Fruit fly (Drosophila melanogaster) whole organism, embryonic: ENCODE measurements around the gene CG13029.

ENCODE experiments used
- Ada2b ChIP-seq: fragments of 200-800 bp; sonication (Bioruptor generic); IDR thresholded peaks from 2 replicates; pipeline ENCODE4 v1.3.6; 2022; ENCODE audit warnings: missing biosample characterization, missing genetic modification characterization
- B-H1 ChIP-seq: fragments of 200-800 bp; sonication (Bioruptor generic); IDR thresholded peaks from 3 replicates; pipeline ENCODE4 v1.3.6; 2022; ENCODE audit warnings: missing biosample characterization, missing genetic modification characterization
- CG1024 ChIP-seq: fragments of 200-800 bp; sonication (Bioruptor generic); IDR thresholded peaks from 2 replicates; pipeline ENCODE4 v1.3.6; 2022; ENCODE audit warnings: missing biosample characterization, missing genetic modification characterization
- CG10267 ChIP-seq: fragments of 200-800 bp; sonication (Bioruptor generic); optimal IDR thresholded peaks from 2 replicates; lab custom pipeline; 2018; ENCODE audit warnings: missing biosample characterization, mild to moderate bottlenecking, missing genetic modification characterization, moderate library complexity
- CG10565 ChIP-seq: fragments of 200-800 bp; sonication (Bioruptor generic); optimal IDR thresholded peaks from 3 replicates; lab custom pipeline; 2016; ENCODE audit warnings: missing biosample characterization, mild to moderate bottlenecking, missing genetic modification characterization
- CG11085 ChIP-seq: fragments of 200-800 bp; sonication (Bioruptor generic); IDR thresholded peaks from 2 replicates; pipeline ENCODE4 v1.3.6; 2022; ENCODE audit warnings: missing biosample characterization, missing genetic modification characterization
- CG11247 ChIP-seq: fragments of 200-800 bp; sonication (Bioruptor generic); IDR thresholded peaks from 2 replicates; pipeline ENCODE4 v1.3.6; 2022; ENCODE audit warnings: missing biosample characterization, missing genetic modification characterization
- CG11398 ChIP-seq: fragments of 200-800 bp; sonication (Bioruptor generic); optimal IDR thresholded peaks from 2 replicates; lab custom pipeline; 2016; ENCODE audit warnings: missing biosample characterization, missing genetic modification characterization
- CG12104 ChIP-seq: fragments of 200-800 bp; sonication (Bioruptor generic); optimal IDR thresholded peaks from 3 replicates; lab custom pipeline; 2016; ENCODE audit warnings: missing biosample characterization, missing genetic modification characterization
- CG14710 ChIP-seq: fragments of 200-800 bp; sonication (Bioruptor generic); optimal IDR thresholded peaks from 3 replicates; lab custom pipeline; 2019; ENCODE audit warnings: missing biosample characterization, mild to moderate bottlenecking, missing genetic modification characterization, moderate library complexity
- CG1529 ChIP-seq: fragments of 200-800 bp; sonication (Bioruptor generic); optimal IDR thresholded peaks from 3 replicates; lab custom pipeline; 2018; ENCODE audit warnings: missing biosample characterization, missing genetic modification characterization
- CG15514 ChIP-seq: fragments of 200-800 bp; sonication (Bioruptor generic); optimal IDR thresholded peaks from 3 replicates; lab custom pipeline; 2017; ENCODE audit warnings: missing biosample characterization, missing genetic modification characterization, mild to moderate bottlenecking, moderate library complexity, missing genetic modification reagents
- CG17361 ChIP-seq: fragments of 200-800 bp; sonication (Bioruptor generic); IDR thresholded peaks from 3 replicates; pipeline ENCODE4 v1.3.6; 2022; ENCODE audit warnings: missing biosample characterization, missing genetic modification characterization
- CG1792 ChIP-seq: fragments of 200-800 bp; sonication (Bioruptor generic); optimal IDR thresholded peaks from 2 replicates; lab custom pipeline; 2016; ENCODE audit warnings: missing biosample characterization, missing genetic modification characterization
- CG18011 ChIP-seq: fragments of 200-800 bp; sonication (Bioruptor generic); optimal IDR thresholded peaks from 2 replicates; lab custom pipeline; 2017; ENCODE audit warnings: missing biosample characterization, missing genetic modification characterization, mild to moderate bottlenecking, moderate library complexity, missing genotype
- CG2120 ChIP-seq: fragments of 200-800 bp; sonication (Bioruptor generic); optimal IDR thresholded peaks from 3 replicates; lab custom pipeline; 2016; ENCODE audit warnings: missing biosample characterization, missing genetic modification characterization
- CG2129 ChIP-seq: fragments of 200-800 bp; sonication (Bioruptor generic); IDR thresholded peaks from 2 replicates; pipeline ENCODE4 v1.3.6; 2022; ENCODE audit warnings: missing biosample characterization, missing genetic modification characterization; ENCODE audit not compliant: partially characterized antibody
- CG2202 ChIP-seq: fragments of 200-800 bp; sonication (Bioruptor generic); optimal IDR thresholded peaks from 2 replicates; lab custom pipeline; 2018; ENCODE audit warnings: missing biosample characterization, mild to moderate bottlenecking, missing genetic modification characterization
- CG2875 ChIP-seq: fragments of 200-800 bp; sonication (Bioruptor generic); optimal IDR thresholded peaks from 2 replicates; lab custom pipeline; 2017; ENCODE audit warnings: missing biosample characterization, mild to moderate bottlenecking, missing genetic modification characterization, missing genetic modification reagents
- CG30431 ChIP-seq: fragments of 200-800 bp; sonication (Bioruptor generic); optimal IDR thresholded peaks from 2 replicates; lab custom pipeline; 2017; ENCODE audit warnings: missing biosample characterization, missing genetic modification characterization
- CG32532 ChIP-seq: fragments of 200-800 bp; sonication (Bioruptor generic); IDR thresholded peaks from 2 replicates; pipeline ENCODE4 v1.3.6; 2022; ENCODE audit warnings: missing biosample characterization, missing genetic modification characterization
- CG33557 ChIP-seq: fragments of 200-800 bp; sonication (Bioruptor generic); optimal IDR thresholded peaks from 2 replicates; lab custom pipeline; 2019; ENCODE audit warnings: missing biosample characterization, mild to moderate bottlenecking, missing genetic modification characterization, moderate library complexity
- CG34376 ChIP-seq: fragments of 200-800 bp; sonication (Bioruptor generic); optimal IDR thresholded peaks from 2 replicates; lab custom pipeline; 2018; ENCODE audit warnings: missing biosample characterization, mild to moderate bottlenecking, missing genetic modification characterization
- CG4820 ChIP-seq: fragments of 200-800 bp; sonication (Bioruptor generic); optimal IDR thresholded peaks from 3 replicates; lab custom pipeline; 2016; ENCODE audit warnings: missing biosample characterization, missing genetic modification characterization
- CG5180 ChIP-seq: fragments of 200-800 bp; sonication (Bioruptor generic); optimal IDR thresholded peaks from 3 replicates; lab custom pipeline; 2017; ENCODE audit warnings: missing biosample characterization, missing genetic modification characterization, mild to moderate bottlenecking, moderate library complexity, missing genetic modification reagents
- CG7271 ChIP-seq: fragments of 200-800 bp; sonication (Bioruptor generic); optimal IDR thresholded peaks from 2 replicates; lab custom pipeline; 2018; ENCODE audit warnings: missing biosample characterization, mild to moderate bottlenecking, missing genetic modification characterization, moderate library complexity
- CG9215 ChIP-seq: fragments of 200-800 bp; sonication (Bioruptor generic); IDR thresholded peaks from 2 replicates; pipeline ENCODE4 v1.3.6; 2022; ENCODE audit warnings: missing biosample characterization, missing genetic modification characterization
- HHEX ChIP-seq: fragments of 200-800 bp; sonication (Bioruptor generic); optimal IDR thresholded peaks from 3 replicates; lab custom pipeline; 2017; ENCODE audit warnings: missing biosample characterization, mild to moderate bottlenecking, missing genetic modification characterization, missing genetic modification reagents
- HLH3B ChIP-seq: fragments of 200-800 bp; sonication (Bioruptor generic); IDR thresholded peaks from 2 replicates; pipeline ENCODE4 v1.3.6; 2022; ENCODE audit warnings: missing biosample characterization, missing genetic modification characterization
- Hmx ChIP-seq: fragments of 200-800 bp; sonication (Bioruptor generic); optimal IDR thresholded peaks from 2 replicates; lab custom pipeline; 2016; ENCODE audit warnings: missing biosample characterization, missing genetic modification characterization
- Lim3 ChIP-seq: fragments of 200-800 bp; sonication (Bioruptor generic); IDR thresholded peaks from 2 replicates; pipeline ENCODE4 v1.3.6; 2022; ENCODE audit warnings: missing biosample characterization, missing genetic modification characterization
- Mad ChIP-seq: fragments of 200-800 bp; sonication (Bioruptor generic); optimal IDR thresholded peaks from 2 replicates; lab custom pipeline; 2016; ENCODE audit warnings: missing biosample characterization, missing genetic modification characterization
- NC2β ChIP-seq: fragments of 200-800 bp; sonication (Bioruptor generic); optimal IDR thresholded peaks from 2 replicates; lab custom pipeline; 2016; ENCODE audit warnings: missing biosample characterization, missing genetic modification characterization
- NK7.1 ChIP-seq: fragments of 200-800 bp; sonication (Bioruptor generic); optimal IDR thresholded peaks from 3 replicates; lab custom pipeline; 2016; ENCODE audit warnings: missing biosample characterization, missing genetic modification characterization
- Scr ChIP-seq: fragments of 200-800 bp; sonication (Bioruptor generic); IDR thresholded peaks from 2 replicates; pipeline ENCODE4 v1.3.6; 2022; ENCODE audit warnings: missing biosample characterization, missing genetic modification characterization; ENCODE audit not compliant: partially characterized antibody
- Xbp1 ChIP-seq: fragments of 200-800 bp; sonication (Bioruptor generic); optimal IDR thresholded peaks from 3 replicates; lab custom pipeline; 2016; ENCODE audit warnings: missing biosample characterization, mild to moderate bottlenecking, missing genetic modification characterization
- ac ChIP-seq: fragments of 200-800 bp; sonication (Bioruptor generic); optimal IDR thresholded peaks from 3 replicates; lab custom pipeline; 2017; ENCODE audit warnings: missing biosample characterization, mild to moderate bottlenecking, missing genetic modification characterization
- chm ChIP-seq: fragments of 200-800 bp; sonication (Bioruptor generic); IDR thresholded peaks from 2 replicates; pipeline ENCODE4 v1.3.6; 2022; ENCODE audit warnings: missing biosample characterization, missing genetic modification characterization
- dimm ChIP-seq: fragments of 200-800 bp; sonication (Bioruptor generic); IDR thresholded peaks from 2 replicates; pipeline ENCODE4 v1.3.6; 2022; ENCODE audit warnings: missing biosample characterization, missing genetic modification characterization
- ewg ChIP-seq: fragments of 200-800 bp; sonication (Bioruptor generic); optimal IDR thresholded peaks from 3 replicates; lab custom pipeline; 2017; ENCODE audit warnings: mild to moderate bottlenecking, missing biosample characterization, missing genetic modification reagents, missing genetic modification characterization
- fd3F ChIP-seq: fragments of 200-800 bp; sonication (Bioruptor generic); optimal IDR thresholded peaks from 2 replicates; lab custom pipeline; 2018; ENCODE audit warnings: missing biosample characterization, mild to moderate bottlenecking, missing genetic modification characterization, moderate library complexity
- hb ChIP-seq: fragments of 200-800 bp; sonication (Bioruptor generic); IDR thresholded peaks from 3 replicates; pipeline ENCODE4 v1.3.6; 2022; ENCODE audit warnings: missing biosample characterization, missing genetic modification characterization; ENCODE audit not compliant: partially characterized antibody
- ind ChIP-seq: fragments of 200-800 bp; sonication (Bioruptor generic); optimal IDR thresholded peaks from 3 replicates; lab custom pipeline; 2016; ENCODE audit warnings: missing biosample characterization, missing genetic modification characterization
- jing ChIP-seq: fragments of 200-800 bp; sonication (Bioruptor generic); optimal IDR thresholded peaks from 2 replicates; lab custom pipeline; 2018; ENCODE audit warnings: missing biosample characterization, mild to moderate bottlenecking, missing genetic modification characterization
- kni ChIP-seq: fragments of 200-800 bp; sonication (Bioruptor generic); optimal IDR thresholded peaks from 3 replicates; lab custom pipeline; 2017; ENCODE audit warnings: mild to moderate bottlenecking, missing biosample characterization, missing genetic modification reagents, missing genetic modification characterization
- org-1 ChIP-seq: fragments of 200-800 bp; sonication (Bioruptor generic); optimal IDR thresholded peaks from 2 replicates; lab custom pipeline; 2017; ENCODE audit warnings: missing biosample characterization, missing genetic modification characterization
- pfk ChIP-seq: fragments of 200-800 bp; sonication (Bioruptor generic); optimal IDR thresholded peaks from 2 replicates; lab custom pipeline; 2018; ENCODE audit warnings: missing biosample characterization, mild to moderate bottlenecking, missing genetic modification characterization, moderate library complexity
- sd ChIP-seq: fragments of 200-800 bp; sonication (Bioruptor generic); optimal IDR thresholded peaks from 3 replicates; lab custom pipeline; 2018; ENCODE audit warnings: missing biosample characterization, mild to moderate bottlenecking, missing genetic modification characterization, moderate library complexity
- sima ChIP-seq: fragments of 200-800 bp; sonication (Bioruptor generic); optimal IDR thresholded peaks from 2 replicates; lab custom pipeline; 2016; ENCODE audit warnings: missing biosample characterization, missing genetic modification characterization
- sqz ChIP-seq: fragments of 200-800 bp; sonication (Bioruptor generic); optimal IDR thresholded peaks from 3 replicates; lab custom pipeline; 2018; ENCODE audit warnings: missing biosample characterization, mild to moderate bottlenecking, missing genetic modification characterization

Gene CG13029

DNA sequence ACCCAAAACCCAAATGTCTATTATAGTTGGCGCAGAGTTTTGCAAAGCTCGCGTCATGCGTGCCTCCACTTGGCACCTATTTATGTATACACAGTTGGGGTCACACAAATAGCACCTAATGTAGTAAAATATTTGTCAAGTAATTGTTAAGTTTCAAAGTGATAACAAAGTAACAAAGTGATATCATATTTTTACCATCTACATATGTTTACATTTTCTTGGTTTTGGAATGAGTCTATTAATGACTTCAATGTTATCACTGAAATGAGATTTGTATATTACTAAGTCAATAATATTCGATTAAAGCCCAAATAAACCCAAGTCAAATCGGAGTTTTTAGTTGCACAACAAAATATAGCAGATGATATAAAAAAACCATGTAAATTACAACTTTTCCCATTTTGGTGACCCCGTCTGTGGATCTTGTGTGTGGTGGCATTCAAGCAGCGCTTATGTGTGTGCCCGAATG lies 12.1 kb downstream of the CG13029 start (continued):
- TF ChIP-seq hb: no peak
- TF ChIP-seq CG4820: peak; percentile 58
- peak; percentile 27 for TF ChIP-seq sqz (GFP tag; lab: Kevin White, UChicago)
- peak; percentile 59 for TF ChIP-seq Xbp1 (GFP tag; lab: Kevin White, UChicago)
- TF ChIP-seq CG11085 (GFP tag; lab: Robert Waterston, UW): no peak
- peak; percentile 49 for TF ChIP-seq CG2202 (tag; lab: Kevin White, UChicago)
- no peak for TF ChIP-seq Scr
- no peak for TF ChIP-seq sima (GFP tag; lab: Kevin White, UChicago)
- TF ChIP-seq CG7271 (tag; lab: Kevin White, UChicago): no peak
- peak; percentile 32 for TF ChIP-seq CG1792
- no peak for TF ChIP-seq CG30431 (GFP tag; lab: Kevin White, UChicago)
- TF ChIP-seq CG2120 (GFP tag; lab: Kevin White, UChicago): peak; percentile 80
- no peak for TF ChIP-seq kni (GFP tag; lab: Kevin White, UChicago)
- peak; percentile 21; the same call in 1 of the 3 replicates for TF ChIP-seq B-H1
- TF ChIP-seq CG18011 (GFP tag; lab: Kevin White, UChicago): peak; percentile 33
- no peak for TF ChIP-seq chm
- TF ChIP-seq CG32532 (GFP tag; lab: Robert Waterston, UW): peak; percentile 54; the same call in 1 of the 2 replicates
- TF ChIP-seq NC2β (GFP tag; lab: Kevin White, UChicago): peak; percentile 8
- TF ChIP-seq CG17361 (GFP tag; lab: Robert Waterston, UW): peak; percentile 76
- peak; percentile 50 for TF ChIP-seq NK7.1 (GFP tag; lab: Kevin White, UChicago)
- TF ChIP-seq HHEX (GFP tag; lab: Kevin White, UChicago): peak; percentile 76
- peak; percentile 64 for TF ChIP-seq ind
- peak; percentile 38; the same call in 1 of the 2 replicates for TF ChIP-seq HLH3B (GFP tag; lab: Robert Waterston, UW)
- no peak for TF ChIP-seq pfk (GFP tag; lab: Kevin White, UChicago)
- peak; percentile 35; the same call in 1 of the 2 replicates for TF ChIP-seq CG9215 (GFP tag; lab: Robert Waterston, UW)
- TF ChIP-seq Lim3: no peak
- peak; percentile 62 for TF ChIP-seq CG1529
- TF ChIP-seq dimm (GFP tag; lab: Robert Waterston, UW): no peak
- TF ChIP-seq CG11398 (GFP tag; lab: Kevin White, UChicago): peak; percentile 30
- peak; percentile 78 for TF ChIP-seq CG12104 (GFP tag; lab: Kevin White, UChicago)
- peak; percentile 29 for TF ChIP-seq sd (tag; lab: Kevin White, UChicago)
- peak; percentile 84 for TF ChIP-seq CG5180 (GFP tag; lab: Kevin White, UChicago)
- peak; percentile 31 for TF ChIP-seq CG34376 (GFP tag; lab: Kevin White, UChicago)
- no peak for TF ChIP-seq ac
- TF ChIP-seq Hmx: no peak
- no peak for TF ChIP-seq CG2129 (GFP tag; lab: Robert Waterston, UW)
- peak; percentile 54 for TF ChIP-seq ewg (GFP tag; lab: Kevin White, UChicago)
- peak; percentile 54 for TF ChIP-seq CG10267
- TF ChIP-seq CG10565 (GFP tag; lab: Kevin White, UChicago): no peak
- TF ChIP-seq CG33557 (GFP tag; lab: Kevin White, UChicago): peak; percentile 38
- TF ChIP-seq Mad (GFP tag; lab: Kevin White, UChicago): peak; percentile 34
- no peak for TF ChIP-seq CG1024
- TF ChIP-seq jing (GFP tag; lab: Kevin White, UChicago): peak; percentile 61
- TF ChIP-seq CG14710 (tag; lab: Kevin White, UChicago): peak; percentile 34
- TF ChIP-seq fd3F (GFP tag; lab: Kevin White, UChicago): peak; percentile 41
- TF ChIP-seq Ada2b (GFP tag; lab: Robert Waterston, UW): peak; percentile 27; the same call in 1 of the 2 replicates
- peak; percentile 35 for TF ChIP-seq CG15514 (GFP tag; lab: Kevin White, UChicago)
- TF ChIP-seq CG2875 (GFP tag; lab: Kevin White, UChicago): peak; percentile 41
- peak; percentile 84 for TF ChIP-seq org-1 (GFP tag; lab: Kevin White, UChicago)
- no peak for TF ChIP-seq CG11247 (GFP tag; lab: Robert Waterston, UW)
